Fruit fly (Drosophila melanogaster) whole organism: Measurements from ENCODE around the gene CG34015.

Source experiments
- Dll ChIP-seq: fragments of >200 bp; optimal IDR thresholded peaks from 2 replicates; lab custom pipeline; 2017
- EcR ChIP-seq, 2 experiments: fragments of >200 bp; optimal IDR thresholded peaks; 2 replicates each; lab custom pipeline; 2017; ENCODE audit warnings: missing biosample characterization in 2 of 2, missing genetic modification characterization in 2 of 2, missing genetic modification reagents in 2 of 2
- pan ChIP-seq: fragments of >200 bp; optimal IDR thresholded peaks from 2 replicates; lab custom pipeline; 2017
- psq ChIP-seq: fragments of >200 bp; optimal IDR thresholded peaks from 2 replicates; lab custom pipeline; 2017
- usp ChIP-seq: fragments of >200 bp; optimal IDR thresholded peaks from 2 replicates; lab custom pipeline; 2017; ENCODE audit warnings: missing biosample characterization, missing genetic modification characterization, mixed read lengths

DNA sequence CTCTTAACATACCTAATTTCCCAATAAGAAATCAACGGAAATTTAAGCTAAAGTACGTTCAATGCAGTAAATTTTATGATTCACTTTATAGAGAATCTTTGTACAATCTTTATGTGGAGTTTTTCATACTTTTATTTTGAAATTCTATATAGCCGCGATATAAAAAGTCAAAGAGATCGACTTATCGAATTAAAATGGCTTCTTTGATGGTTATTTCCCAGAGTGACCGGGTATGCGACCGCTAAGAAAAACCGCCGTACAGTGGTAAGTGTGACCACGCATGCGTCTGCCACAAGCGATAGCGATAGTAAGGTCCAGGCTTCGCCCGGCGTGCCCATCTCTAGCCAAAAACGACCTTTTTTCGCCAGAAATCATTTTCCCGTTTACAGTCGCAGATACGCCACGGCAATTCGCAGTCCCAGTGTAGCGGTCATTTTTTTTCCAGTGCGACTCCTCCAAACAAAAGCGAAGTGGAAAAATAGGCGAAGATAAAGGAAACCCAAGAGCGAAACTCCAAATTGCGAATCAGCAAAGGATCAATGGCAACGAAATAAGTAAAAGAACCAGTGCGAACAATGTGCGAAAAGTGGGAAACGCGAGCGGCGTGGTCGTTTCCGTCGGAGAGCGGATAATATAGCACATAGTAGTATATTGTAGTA is 25.5 kb downstream of the CG34015 start, which contains the start of gene hang:
- TF ChIP-seq usp (GFP tag; lab: Kevin White, UChicago) (no peak), Dll (lab: Kevin White, UChicago) (no peak), pan (lab: Kevin White, UChicago) (no peak), psq (no peak), EcR (GFP tag; optimal IDR thresholded peaks at IDR 0.05; lab: Kevin White, UChicago) (no peak)
